Worm (Caenorhabditis elegans): ENCODE data around the gene F09F7.6.

ce11 chrIII:5508669-5509068, 43.3 kb downstream of the F09F7.6 start, which contains the start of gene D1044.7:
- TF ChIP-seq ceh-2 (tag; optimal IDR thresholded peaks at IDR 0.05) = no peak
- no peak for TF ChIP-seq rnt-1 (tag; optimal IDR thresholded peaks at IDR 0.05)
- TF ChIP-seq ama-1 (optimal IDR thresholded peaks at IDR 0.05) = no peak
- no peak for TF ChIP-seq nhr-232 (tag; optimal IDR thresholded peaks at IDR 0.05)
- no peak for TF ChIP-seq pha-4 (tag; optimal IDR thresholded peaks at IDR 0.05)
- TF ChIP-seq lin-11 (tag; optimal IDR thresholded peaks at IDR 0.05) = no peak
- no peak for TF ChIP-seq mec-3 (tag; optimal IDR thresholded peaks at IDR 0.05; ENCODE audit: borderline replicate concordance)
- no peak for TF ChIP-seq elt-2 (tag; optimal IDR thresholded peaks at IDR 0.05)
- TF ChIP-seq lim-6 (tag; optimal IDR thresholded peaks at IDR 0.05) = no peak
- no peak for TF ChIP-seq unc-3 (GFP tag; conservative IDR thresholded peaks at IDR 0.05)
- no peak for TF ChIP-seq unc-3 (tag; optimal IDR thresholded peaks at IDR 0.05)
- TF ChIP-seq ceh-9 (tag; optimal IDR thresholded peaks at IDR 0.05) = no peak
- no peak for TF ChIP-seq ztf-16 (tag; optimal IDR thresholded peaks at IDR 0.05)
